Fruit fly (Drosophila melanogaster) S2 (cell line): ENCODE results near the gene CG43702.

Experiments used
- CG8478 ChIP-seq: fragments of >200 bp; optimal IDR thresholded peaks from 2 replicates; lab custom pipeline; 2018
- CTCF ChIP-seq, 2 experiments: fragments of >200 bp; optimal IDR thresholded peaks; 2 replicates each; lab custom pipeline; 2018

CG43702 gene

dm6 chr3L:21290336-21290735 lies 8.1 kb upstream of the CG43702 start:
- no peak for TF ChIP-seq CG8478 (lab: Kevin White, UChicago)
- TF ChIP-seq CTCF (optimal IDR thresholded peaks at IDR 0.05; lab: Kevin White, UChicago), result no peak

- TF ChIP-seq CG8478 (lab: Kevin White, UChicago) (no peak), CTCF (optimal IDR thresholded peaks at IDR 0.05; lab: Kevin White, UChicago) (no peak)
Measured at dm6 chr3L:21291055-21291454, 7.4 kb upstream of the CG43702 start.

- TF ChIP-seq CG8478 (lab: Kevin White, UChicago) (no peak), CTCF (optimal IDR thresholded peaks at IDR 0.05; lab: Kevin White, UChicago) (no peak)
Measured at dm6 chr3L:21292700-21293099, 5.8 kb upstream of the CG43702 start, which contains the start of gene Cpr78Ca. Gene Cpr78Ca (minus strand): TSS chr3L:21292800.

dm6 chr3L:21294202-21294601 lies 4.3 kb upstream of the CG43702 start, which contains the start of gene Cpr78Cb:
Gene Cpr78Cb (plus strand): TSS chr3L:21294492.
- TF ChIP-seq CG8478 (lab: Kevin White, UChicago) (no peak), CTCF (optimal IDR thresholded peaks at IDR 0.05; lab: Kevin White, UChicago) (no peak)

dm6 chr3L:21297703-21298102 lies 772 bp upstream of the CG43702 start, which contains the start of gene Edg78E:
Gene Edg78E (minus strand): TSS chr3L:21297803.
- TF ChIP-seq CTCF (optimal IDR thresholded peaks at IDR 0.05; lab: Kevin White, UChicago) (no peak), CG8478 (lab: Kevin White, UChicago) (no peak)

- TF ChIP-seq CTCF (optimal IDR thresholded peaks at IDR 0.05; lab: Kevin White, UChicago) (no peak), CG8478 (lab: Kevin White, UChicago) (no peak)
Measured at dm6 chr3L:21299203-21299602, 728 bp downstream of the CG43702 start.

- TF ChIP-seq CG8478 (lab: Kevin White, UChicago) (no peak), CTCF (optimal IDR thresholded peaks at IDR 0.05; lab: Kevin White, UChicago) (no peak)
Measured at dm6 chr3L:21300280-21300679, 1.8 kb downstream of the CG43702 start, which contains the start of gene Cpr78Cc. Gene Cpr78Cc (plus strand): TSS chr3L:21300580.

dm6 chr3L:21301737-21302487 lies 3.4 kb downstream of the CG43702 start:
- TF ChIP-seq CG8478 (lab: Kevin White, UChicago), result no peak

dm6 chr3L:21302493-21302892 lies 4.0 kb downstream of the CG43702 start:
- TF ChIP-seq CTCF (optimal IDR thresholded peaks at IDR 0.05; lab: Kevin White, UChicago) (no peak), CG8478 (lab: Kevin White, UChicago) (no peak)

dm6 chr3L:21303659-21304058 lies 5.2 kb downstream of the CG43702 start:
- TF ChIP-seq CTCF (optimal IDR thresholded peaks at IDR 0.05; lab: Kevin White, UChicago) (no peak), CG8478 (lab: Kevin White, UChicago) (no peak)

- TF ChIP-seq CTCF (optimal IDR thresholded peaks at IDR 0.05; lab: Kevin White, UChicago), result no peak
Measured at dm6 chr3L:21304400-21304799, 5.9 kb downstream of the CG43702 start, which contains the start of the genes CG11309 and CG7632. Gene CG11309 (minus strand): TSS chr3L:21304658. Gene CG7632 (plus strand): TSS chr3L:21304697.

- TF ChIP-seq CTCF (optimal IDR thresholded peaks at IDR 0.05; lab: Kevin White, UChicago), result peak; percentile 60 to 75
- TF ChIP-seq CG8478 (lab: Kevin White, UChicago), result no peak
Measured at dm6 chr3L:21317416-21318259, 19.2 kb downstream of the CG43702 start, which contains the start of gene Pc. Gene Pc (minus strand): TSS chr3L:21318020.

- TF ChIP-seq CTCF (optimal IDR thresholded peaks at IDR 0.05; lab: Kevin White, UChicago) (no peak), CG8478 (lab: Kevin White, UChicago) (no peak)
Measured at dm6 chr3L:21318474-21318873, 20.0 kb downstream of the CG43702 start, which contains the start of gene Rab26. Gene Rab26 (plus strand): TSS chr3L:21318774.

- no peak for TF ChIP-seq CG8478 (lab: Kevin White, UChicago)
Measured at dm6 chr3L:21319313-21319907, 20.9 kb downstream of the CG43702 start.
